Fruit fly (Drosophila melanogaster) whole organism, prepupa: Measurements from ENCODE around the gene CG1077.

ENCODE experiments used
- Blimp-1 ChIP-seq: fragments of 200-800 bp; sonication (Bioruptor generic); optimal IDR thresholded peaks from 3 replicates; lab custom pipeline; 2017; ENCODE audit warnings: missing biosample characterization, missing genetic modification characterization, mild to moderate bottlenecking, moderate library complexity, missing genetic modification reagents
- CG10631 ChIP-seq: fragments of 200-800 bp; sonication (Bioruptor generic); optimal IDR thresholded peaks from 2 replicates; lab custom pipeline; 2016; ENCODE audit warnings: missing biosample characterization, missing genetic modification characterization
- CG10669 ChIP-seq: fragments of 200-800 bp; sonication (Bioruptor generic); optimal IDR thresholded peaks from 3 replicates; lab custom pipeline; 2018; ENCODE audit warnings: missing biosample characterization, mild to moderate bottlenecking, missing genetic modification characterization, moderate library complexity
- CG11294 ChIP-seq: fragments of 200-800 bp; sonication (Bioruptor generic); IDR thresholded peaks from 2 replicates; pipeline ENCODE4 v1.3.6; 2022; ENCODE audit warnings: missing biosample characterization, missing genetic modification characterization
- CG11762 ChIP-seq: fragments of 200-800 bp; sonication (Bioruptor generic); optimal IDR thresholded peaks from 3 replicates; lab custom pipeline; 2016; ENCODE audit warnings: missing biosample characterization, missing genetic modification characterization; ENCODE audit not compliant: insufficient read depth
- CG16779 ChIP-seq: fragments of 200-800 bp; sonication (Bioruptor generic); optimal IDR thresholded peaks from 3 replicates; lab custom pipeline; 2017; ENCODE audit warnings: missing biosample characterization, mild to moderate bottlenecking, missing genetic modification characterization
- CG3032 ChIP-seq: fragments of 200-800 bp; optimal IDR thresholded peaks from 2 replicates; lab custom pipeline; 2019; ENCODE audit warnings: missing biosample characterization, mild to moderate bottlenecking, missing genetic modification characterization, moderate library complexity
- CG31627 ChIP-seq: fragments of 200-800 bp; sonication (Bioruptor generic); optimal IDR thresholded peaks from 3 replicates; lab custom pipeline; 2016; ENCODE audit warnings: missing biosample characterization, missing genetic modification characterization
- CG32006 ChIP-seq: fragments of 200-800 bp; sonication (Bioruptor generic); optimal IDR thresholded peaks from 3 replicates; lab custom pipeline; 2017; ENCODE audit warnings: missing biosample characterization, mild to moderate bottlenecking, missing genetic modification characterization
- CG34406 ChIP-seq: fragments of 200-800 bp; sonication (Bioruptor generic); optimal IDR thresholded peaks from 3 replicates; lab custom pipeline; 2016; ENCODE audit warnings: missing biosample characterization, missing genetic modification characterization
- CG6163 ChIP-seq: fragments of 200-800 bp; sonication (Bioruptor generic); IDR thresholded peaks from 3 replicates; pipeline ENCODE4 v1.3.6; 2022; ENCODE audit warnings: missing biosample characterization, missing genetic modification characterization
- CG6276 ChIP-seq: fragments of 200-800 bp; sonication (Bioruptor generic); optimal IDR thresholded peaks from 2 replicates; lab custom pipeline; 2017; ENCODE audit warnings: missing biosample characterization, mild to moderate bottlenecking, missing genetic modification characterization
- CG6792 ChIP-seq: fragments of 200-800 bp; sonication (Bioruptor generic); optimal IDR thresholded peaks from 3 replicates; lab custom pipeline; 2016; ENCODE audit warnings: missing biosample characterization, missing genetic modification characterization
- CG6854 ChIP-seq: fragments of 200-800 bp; sonication (Bioruptor generic); optimal IDR thresholded peaks from 2 replicates; lab custom pipeline; 2017; ENCODE audit warnings: missing biosample characterization, mild to moderate bottlenecking, missing genetic modification characterization
- CG8119 ChIP-seq: fragments of 200-800 bp; sonication (Bioruptor generic); IDR thresholded peaks from 3 replicates; pipeline ENCODE4 v1.3.6; 2022; ENCODE audit warnings: missing biosample characterization, missing genetic modification characterization
- CG8319 ChIP-seq: fragments of 200-800 bp; sonication (Bioruptor generic); optimal IDR thresholded peaks from 3 replicates; lab custom pipeline; 2016; ENCODE audit warnings: missing biosample characterization, missing genetic modification characterization
- CG9139 ChIP-seq: fragments of 200-800 bp; sonication (Bioruptor generic); optimal IDR thresholded peaks from 3 replicates; lab custom pipeline; 2017; ENCODE audit warnings: missing biosample characterization, mild to moderate bottlenecking, missing genetic modification characterization
- Eip75B ChIP-seq: fragments of 200-800 bp; sonication (Bioruptor generic); optimal IDR thresholded peaks from 3 replicates; lab custom pipeline; 2016; ENCODE audit warnings: missing biosample characterization, missing genetic modification characterization
- Eip78C ChIP-seq: fragments of 200-800 bp; sonication (Bioruptor generic); peaks from one replicate; lab custom pipeline; 2016; ENCODE audit warnings: missing biosample characterization, missing genetic modification characterization
- Ets96B ChIP-seq: fragments of 200-800 bp; optimal IDR thresholded peaks from 2 replicates; lab custom pipeline; 2019; ENCODE audit warnings: missing biosample characterization, mild to moderate bottlenecking, missing genetic modification characterization, moderate library complexity
- Gug ChIP-seq: fragments of 200-800 bp; sonication (Bioruptor generic); IDR thresholded peaks from 2 replicates; pipeline ENCODE4 v1.3.6; 2022; ENCODE audit warnings: missing biosample characterization, missing genetic modification characterization
- Hr38 ChIP-seq: sonication (Bioruptor generic); optimal IDR thresholded peaks from 2 replicates; lab custom pipeline; 2016; ENCODE audit warnings: missing biosample characterization, missing genetic modification characterization
- Hr39 ChIP-seq: fragments of 200-800 bp; sonication (Bioruptor generic); optimal IDR thresholded peaks from 2 replicates; lab custom pipeline; 2016; ENCODE audit warnings: missing biosample characterization, missing genetic modification characterization
- Hr4 ChIP-seq: fragments of 200-800 bp; sonication (Bioruptor generic); optimal IDR thresholded peaks from 3 replicates; lab custom pipeline; 2016; ENCODE audit warnings: missing biosample characterization, missing genetic modification characterization
- OdsH ChIP-seq: fragments of 200-800 bp; sonication (Bioruptor generic); optimal IDR thresholded peaks from 3 replicates; lab custom pipeline; 2016; ENCODE audit warnings: missing biosample characterization, missing genetic modification characterization
- Sox102F ChIP-seq: fragments of 200-800 bp; sonication (Bioruptor generic); optimal IDR thresholded peaks from 2 replicates; lab custom pipeline; 2016; ENCODE audit warnings: missing biosample characterization, mild to moderate bottlenecking, missing genetic modification characterization
- Sox14 ChIP-seq: fragments of 200-800 bp; sonication (Bioruptor generic); optimal IDR thresholded peaks from 3 replicates; lab custom pipeline; 2016; ENCODE audit warnings: missing biosample characterization, missing genetic modification characterization
- Sox15 ChIP-seq: fragments of 200-800 bp; sonication (Bioruptor generic); optimal IDR thresholded peaks from 3 replicates; lab custom pipeline; 2016; ENCODE audit warnings: missing biosample characterization, missing genetic modification characterization
- achi ChIP-seq: fragments of 200-800 bp; sonication (Bioruptor generic); optimal IDR thresholded peaks from 3 replicates; lab custom pipeline; 2016; ENCODE audit warnings: missing biosample characterization, missing genetic modification characterization
- acj6 ChIP-seq: fragments of 200-800 bp; sonication (Bioruptor generic); optimal IDR thresholded peaks from 3 replicates; lab custom pipeline; 2016; ENCODE audit warnings: missing biosample characterization, missing genetic modification characterization
- cyc ChIP-seq: fragments of 200-800 bp; sonication (Bioruptor generic); optimal IDR thresholded peaks from 3 replicates; lab custom pipeline; 2016; ENCODE audit warnings: missing biosample characterization, missing genetic modification characterization
- dsx ChIP-seq: fragments of 200-800 bp; optimal IDR thresholded peaks from 3 replicates; lab custom pipeline; 2019; ENCODE audit warnings: missing biosample characterization, mild to moderate bottlenecking, missing genetic modification characterization, moderate library complexity; ENCODE audit not compliant: poor library complexity, severe bottlenecking
- eg ChIP-seq: fragments of 200-800 bp; sonication (Bioruptor generic); IDR thresholded peaks from 3 replicates; pipeline ENCODE4 v1.3.6; 2022; ENCODE audit warnings: missing biosample characterization, missing genetic modification characterization
- esn ChIP-seq: fragments of 200-800 bp; sonication (Bioruptor generic); optimal IDR thresholded peaks from 2 replicates; lab custom pipeline; 2016; ENCODE audit warnings: missing biosample characterization, mild to moderate bottlenecking, missing genetic modification characterization, moderate library complexity
- fd59A ChIP-seq: fragments of 200-800 bp; sonication (Bioruptor generic); optimal IDR thresholded peaks from 2 replicates; lab custom pipeline; 2017; ENCODE audit warnings: missing biosample characterization, mild to moderate bottlenecking, missing genetic modification characterization, missing genetic modification reagents
- fd85E ChIP-seq: fragments of 200-800 bp; sonication (Bioruptor generic); optimal IDR thresholded peaks from 3 replicates; lab custom pipeline; 2016; ENCODE audit warnings: missing biosample characterization, missing genetic modification characterization
- fkh ChIP-seq: fragments of 200-800 bp; sonication (Bioruptor generic); optimal IDR thresholded peaks from 3 replicates; lab custom pipeline; 2017; ENCODE audit warnings: missing biosample characterization, mild to moderate bottlenecking, missing genetic modification characterization, moderate library complexity
- net ChIP-seq: fragments of 200-800 bp; sonication (Bioruptor generic); optimal IDR thresholded peaks from 3 replicates; lab custom pipeline; 2016; ENCODE audit warnings: missing biosample characterization, missing genetic modification characterization
- salr ChIP-seq, 2 experiments: fragments of 200-800 bp; sonication (Bioruptor generic); optimal IDR thresholded peaks; 3 replicates each; lab custom pipeline; 2016 to 2018; ENCODE audit warnings: missing biosample characterization in 2 of 2, missing genetic modification characterization in 2 of 2, mild to moderate bottlenecking in 1 of 2
- spab ChIP-seq: fragments of 200-800 bp; sonication (Bioruptor generic); optimal IDR thresholded peaks from 2 replicates; lab custom pipeline; 2017; ENCODE audit warnings: missing biosample characterization, mild to moderate bottlenecking, missing genetic modification characterization, missing genetic modification reagents
- svp ChIP-seq: fragments of 200-800 bp; sonication (Bioruptor generic); peaks from one replicate; lab custom pipeline; 2016; ENCODE audit warnings: missing biosample characterization, missing genetic modification characterization
- topi ChIP-seq: fragments of 200-800 bp; sonication (Bioruptor generic); optimal IDR thresholded peaks from 3 replicates; lab custom pipeline; 2016; ENCODE audit warnings: missing biosample characterization, missing genetic modification characterization
- vri ChIP-seq: fragments of 200-800 bp; sonication (Bioruptor generic); optimal IDR thresholded peaks from 3 replicates; lab custom pipeline; 2016; ENCODE audit warnings: missing biosample characterization, mild to moderate bottlenecking, missing genetic modification characterization

The CG1077 gene

DNA sequence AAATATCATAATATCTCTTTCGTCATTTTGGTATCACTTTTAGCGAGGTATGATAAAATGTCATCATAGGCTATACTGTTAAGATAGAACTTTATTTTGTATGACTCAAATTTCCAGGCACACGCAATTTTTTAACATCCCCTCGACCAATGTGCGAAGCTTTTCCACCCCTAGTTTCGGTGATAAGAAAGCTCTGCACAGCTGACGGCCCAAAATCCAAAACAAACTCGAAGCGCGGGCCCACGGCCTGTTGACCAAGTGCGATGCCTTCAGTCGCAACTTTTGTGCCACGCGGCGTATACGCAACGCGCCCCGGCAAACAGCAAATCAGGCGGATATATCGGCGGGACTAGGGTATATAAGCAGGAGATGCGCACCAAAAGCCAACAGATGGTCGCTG, 19.7 kb downstream of the CG1077 start, which contains the start of gene NPFR:
NPFR (plus strand) TSS at position 301 of the 400 bp plus-strand sequence.
- TF ChIP-seq esn (no peak), CG32006 (GFP tag; lab: Kevin White, UChicago) (no peak), CG6163 (GFP tag; lab: Robert Waterston, UW) (no peak), Eip75B (GFP tag; lab: Kevin White, UChicago) (no peak), CG10631 (GFP tag; lab: Kevin White, UChicago) (no peak), fd59A (GFP tag; lab: Kevin White, UChicago) (no peak), Eip78C (no peak), spab (GFP tag; lab: Kevin White, UChicago) (no peak), CG6792 (GFP tag; lab: Kevin White, UChicago) (no peak), acj6 (GFP tag; lab: Kevin White, UChicago) (no peak), fd85E (no peak), svp (GFP tag; lab: Kevin White, UChicago) (no peak), Hr38 (no peak), CG3032 (tag; lab: Kevin White, UChicago) (no peak), CG11294 (GFP tag; lab: Robert Waterston, UW) (no peak), achi (GFP tag; lab: Kevin White, UChicago) (no peak), CG6854 (GFP tag; lab: Kevin White, UChicago) (no peak), CG6276 (GFP tag; lab: Kevin White, UChicago) (no peak), CG31627 (GFP tag; lab: Kevin White, UChicago) (no peak), Hr4 (GFP tag; lab: Kevin White, UChicago) (no peak)
- TF ChIP-seq, all 60 proteins: peak for 0

DNA sequence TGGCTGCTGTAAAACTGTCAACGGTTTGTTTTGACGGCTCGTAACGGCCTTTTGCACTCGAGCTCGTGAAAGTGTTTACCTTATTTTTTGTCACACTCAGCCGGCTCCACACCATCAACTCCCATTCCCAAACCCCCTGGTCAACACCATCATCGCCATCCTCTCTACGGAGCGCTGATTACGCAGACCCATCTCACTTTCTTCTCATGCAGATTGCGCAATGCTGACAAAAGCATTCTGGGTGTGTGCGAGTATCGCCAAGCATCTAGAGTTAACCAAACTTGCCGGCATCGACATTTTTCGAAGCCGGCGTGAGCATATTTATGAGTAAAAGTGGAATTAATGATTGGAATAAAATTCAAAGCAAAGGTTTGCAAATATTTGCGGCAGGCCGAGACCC, 29.1 kb downstream of the CG1077 start:
- TF ChIP-seq vri (GFP tag; lab: Kevin White, UChicago), result peak; percentile 10
- TF ChIP-seq CG10631 (GFP tag; lab: Kevin White, UChicago), result no peak
- TF ChIP-seq Eip78C, result peak; percentile 0
- no peak for TF ChIP-seq acj6 (GFP tag; lab: Kevin White, UChicago)
- TF ChIP-seq Hr4 (GFP tag; lab: Kevin White, UChicago), result no peak
- no peak for TF ChIP-seq esn
- no peak for TF ChIP-seq svp (GFP tag; lab: Kevin White, UChicago)
- TF ChIP-seq CG34406 (GFP tag; lab: Kevin White, UChicago), result no peak
- no peak for TF ChIP-seq CG32006 (GFP tag; lab: Kevin White, UChicago)
- no peak for TF ChIP-seq dsx
- TF ChIP-seq CG9139, result no peak
- no peak for TF ChIP-seq salr (GFP tag; optimal IDR thresholded peaks at IDR 0.05; lab: Kevin White, UChicago)
- no peak for TF ChIP-seq Sox102F (GFP tag; lab: Kevin White, UChicago)
- TF ChIP-seq CG6792 (GFP tag; lab: Kevin White, UChicago), result no peak
- TF ChIP-seq Sox14, result no peak
- TF ChIP-seq Hr39 (GFP tag; lab: Kevin White, UChicago), result no peak
- no peak for TF ChIP-seq Ets96B (tag; lab: Kevin White, UChicago)
- TF ChIP-seq CG8319 (GFP tag; lab: Kevin White, UChicago), result no peak
- TF ChIP-seq CG11762 (GFP tag; lab: Kevin White, UChicago), result no peak
- peak; percentile 27 for TF ChIP-seq Blimp-1 (GFP tag; lab: Kevin White, UChicago)
- TF ChIP-seq eg (GFP tag; lab: Robert Waterston, UW), result no peak
- no peak for TF ChIP-seq topi
- no peak for TF ChIP-seq CG16779 (tag; lab: Kevin White, UChicago)
- TF ChIP-seq fkh (GFP tag; lab: Kevin White, UChicago), result no peak
- no peak for TF ChIP-seq net (GFP tag; lab: Kevin White, UChicago)
- TF ChIP-seq CG6163 (GFP tag; lab: Robert Waterston, UW), result no peak
- TF ChIP-seq CG6276 (GFP tag; lab: Kevin White, UChicago), result no peak
- TF ChIP-seq, all 60 proteins: peak for 3

DNA sequence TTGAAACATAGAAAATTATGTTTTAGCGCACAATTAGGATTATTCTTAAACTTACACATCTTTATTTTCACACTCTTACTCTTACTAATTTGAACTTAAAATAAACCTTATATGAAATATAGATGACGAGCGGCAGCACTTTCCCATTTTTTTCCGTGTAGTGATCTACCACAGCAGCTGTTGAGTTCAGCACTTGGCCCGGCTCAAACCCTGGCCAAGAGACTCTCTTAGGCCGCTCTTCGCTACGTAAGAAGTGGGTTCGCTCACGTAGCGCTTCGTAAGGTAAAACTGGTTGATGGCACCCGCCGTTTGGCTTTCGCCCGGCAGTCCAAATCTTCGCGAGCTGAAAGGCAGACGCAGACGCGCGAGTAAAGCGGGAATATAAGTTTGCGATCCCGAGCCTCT, 31.2 kb downstream of the CG1077 start, which contains the start of gene Osi24:
Osi24 (plus strand) TSS at position 324 of the 405 bp plus-strand sequence.
- TF ChIP-seq Sox102F (GFP tag; lab: Kevin White, UChicago) (peak; percentile 59), Eip78C (peak; percentile 96), salr (GFP tag; optimal IDR thresholded peaks at IDR 0.05; lab: Kevin White, UChicago) (peak; percentile 15 to 77), CG6792 (GFP tag; lab: Kevin White, UChicago) (peak; percentile 72), Hr39 (GFP tag; lab: Kevin White, UChicago) (peak; percentile 74), net (GFP tag; lab: Kevin White, UChicago) (peak; percentile 88), vri (GFP tag; lab: Kevin White, UChicago) (peak; percentile 51), fd59A (GFP tag; lab: Kevin White, UChicago) (peak; percentile 35), spab (GFP tag; lab: Kevin White, UChicago) (peak; percentile 58), CG6276 (GFP tag; lab: Kevin White, UChicago) (peak; percentile 78), cyc (GFP tag; lab: Kevin White, UChicago) (peak; percentile 51), Eip75B (GFP tag; lab: Kevin White, UChicago) (peak; percentile 80), topi (peak; percentile 68), Sox15 (GFP tag; lab: Kevin White, UChicago) (peak; percentile 38), CG32006 (GFP tag; lab: Kevin White, UChicago) (peak; percentile 93), CG6163 (GFP tag; lab: Robert Waterston, UW) (peak; percentile 91), CG11762 (GFP tag; lab: Kevin White, UChicago) (peak; percentile 60), CG8119 (GFP tag; lab: Robert Waterston, UW) (peak; percentile 92), CG10669 (GFP tag; lab: Kevin White, UChicago) (peak; percentile 63), CG3032 (tag; lab: Kevin White, UChicago) (peak; percentile 51), CG34406 (GFP tag; lab: Kevin White, UChicago) (peak; percentile 64), CG9139 (peak; percentile 33), Gug (peak; percentile 75), Blimp-1 (GFP tag; lab: Kevin White, UChicago) (no peak), CG11294 (GFP tag; lab: Robert Waterston, UW) (peak; percentile 57), OdsH (GFP tag; lab: Kevin White, UChicago) (peak; percentile 84)
